Fruit fly (Drosophila melanogaster): ENCODE data around the gene CG31975.

Gene CG31975

DNA sequence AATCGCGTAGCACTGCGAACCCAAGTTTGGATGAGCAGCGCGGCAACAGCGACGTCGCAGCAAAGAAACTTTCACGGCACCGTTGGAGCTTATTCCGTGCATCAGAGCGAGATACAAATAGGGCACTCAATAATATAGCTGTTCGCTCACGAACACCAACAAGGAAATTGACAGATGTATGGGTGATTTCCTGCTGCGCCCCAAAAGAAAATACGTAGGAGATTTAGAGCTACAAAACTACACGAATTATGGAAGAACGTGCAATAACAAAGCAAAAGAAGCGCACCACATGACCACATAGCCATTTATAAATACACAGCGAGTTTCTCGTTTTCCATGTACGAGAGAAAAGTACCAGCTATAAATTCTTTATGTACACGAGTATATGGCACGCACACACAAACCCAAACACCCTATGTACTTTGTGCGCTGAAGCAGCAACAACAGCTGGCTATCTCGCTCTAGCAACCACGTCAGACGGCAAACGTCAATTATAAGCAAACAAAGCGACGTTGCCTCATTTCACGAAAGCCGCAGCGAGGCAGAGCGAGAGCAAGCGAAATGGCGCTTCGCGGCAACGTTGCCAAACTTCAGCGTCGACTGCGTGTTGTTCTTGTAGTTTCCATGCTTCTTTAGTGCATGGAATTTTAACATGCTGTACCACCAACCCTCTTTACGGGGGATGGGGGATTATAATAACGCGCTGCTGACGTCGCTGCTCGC, 20.8 kb upstream of the CG31975 start (continued):
- TF ChIP-seq CG14860 (GFP tag; IDR thresholded peaks at IDR 0.05; ENCODE audit: partially characterized antibody) (no peak), CG2875 (GFP tag; optimal IDR thresholded peaks at IDR 0.05) (no peak), jumu (GFP tag; optimal IDR thresholded peaks at IDR 0.05) (no peak), Hey (tag; optimal IDR thresholded peaks at IDR 0.05) (peak; percentile 63), Vsx1 (GFP tag; optimal IDR thresholded peaks at IDR 0.05) (no peak), Dbx (GFP tag; IDR thresholded peaks at IDR 0.05) (no peak), twi (tag; optimal IDR thresholded peaks at IDR 0.05) (peak; percentile 55), CG2202 (tag; optimal IDR thresholded peaks at IDR 0.05) (no peak), CG1647 (GFP tag; optimal IDR thresholded peaks at IDR 0.05) (no peak), abd-A (tag; optimal IDR thresholded peaks at IDR 0.05) (peak; percentile 99), CG17912 (GFP tag; optimal IDR thresholded peaks at IDR 0.05) (peak; percentile 32), CG9215 (GFP tag; IDR thresholded peaks at IDR 0.05) (no peak), CG3281 (GFP tag; optimal IDR thresholded peaks at IDR 0.05) (peak; percentile 66), H15 (GFP tag; IDR thresholded peaks at IDR 0.05) (no peak), CG17385 (GFP tag; optimal IDR thresholded peaks at IDR 0.05) (peak; percentile 61), Dp (GFP tag; optimal IDR thresholded peaks at IDR 0.05) (no peak), CG12942 (GFP tag; optimal IDR thresholded peaks at IDR 0.05) (peak; percentile 1), toy (GFP tag; IDR thresholded peaks at IDR 0.05) (no peak), pros (GFP tag; optimal IDR thresholded peaks at IDR 0.05) (peak; percentile 96), HmgZ (tag; optimal IDR thresholded peaks at IDR 0.05) (peak; percentile 9), Atf3 (GFP tag; optimal IDR thresholded peaks at IDR 0.05) (no peak), eyg (GFP tag; optimal IDR thresholded peaks at IDR 0.05) (peak; percentile 12), Dfd (GFP tag; optimal IDR thresholded peaks at IDR 0.05) (no peak), CG7786 (GFP tag; optimal IDR thresholded peaks at IDR 0.05) (peak; percentile 16), jigr1 (GFP tag; IDR thresholded peaks at IDR 0.05) (no peak), mam (GFP tag; optimal IDR thresholded peaks at IDR 0.05) (no peak), kni (GFP tag; optimal IDR thresholded peaks at IDR 0.05) (peak; percentile 99), YL-1 (GFP tag; optimal IDR thresholded peaks at IDR 0.05) (peak; percentile 55), Ets65A (GFP tag) (no peak), bowl (GFP tag; IDR thresholded peaks at IDR 0.05) (no peak), gt (GFP tag; IDR thresholded peaks at IDR 0.05) (no peak), CG10462 (GFP tag; optimal IDR thresholded peaks at IDR 0.05) (no peak), CG34376 (GFP tag; optimal IDR thresholded peaks at IDR 0.05) (peak; percentile 85), CG42726 (GFP tag; IDR thresholded peaks at IDR 0.05; ENCODE audit: partially characterized antibody) (no peak), CG30020 (tag; optimal IDR thresholded peaks at IDR 0.05) (no peak), Hr3 (GFP tag; optimal IDR thresholded peaks at IDR 0.05) (no peak), CG12391 (tag; optimal IDR thresholded peaks at IDR 0.05) (no peak), Side (GFP tag; optimal IDR thresholded peaks at IDR 0.05) (peak; percentile 14), CG10147 (GFP tag; optimal IDR thresholded peaks at IDR 0.05) (peak; percentile 26), pita (GFP tag; optimal IDR thresholded peaks at IDR 0.05) (no peak), CG11723 (GFP tag; optimal IDR thresholded peaks at IDR 0.05) (peak; percentile 25), CG12071 (GFP tag; optimal IDR thresholded peaks at IDR 0.05) (peak; percentile 32), CG5180 (GFP tag; optimal IDR thresholded peaks at IDR 0.05) (peak; percentile 30), Rfx (GFP tag; IDR thresholded peaks at IDR 0.05) (no peak), Sry-δ (GFP tag; optimal IDR thresholded peaks at IDR 0.05) (no peak), CG17829 (tag; optimal IDR thresholded peaks at IDR 0.05) (no peak), Hmr (GFP tag; optimal IDR thresholded peaks at IDR 0.05) (peak; percentile 50), btn (GFP tag; optimal IDR thresholded peaks at IDR 0.05) (no peak), Dip2 (GFP tag; IDR thresholded peaks at IDR 0.05) (no peak), CG33557 (GFP tag; optimal IDR thresholded peaks at IDR 0.05) (peak; percentile 48)
